Fruit fly (Drosophila melanogaster) S2 (cell line): ENCODE results near the gene CG8209.

Source experiments
- CG8478 ChIP-seq: fragments of >200 bp; optimal IDR thresholded peaks from 2 replicates; lab custom pipeline; 2018
- CTCF ChIP-seq, 2 experiments: fragments of >200 bp; optimal IDR thresholded peaks; 2 replicates each; lab custom pipeline; 2018

DNA sequence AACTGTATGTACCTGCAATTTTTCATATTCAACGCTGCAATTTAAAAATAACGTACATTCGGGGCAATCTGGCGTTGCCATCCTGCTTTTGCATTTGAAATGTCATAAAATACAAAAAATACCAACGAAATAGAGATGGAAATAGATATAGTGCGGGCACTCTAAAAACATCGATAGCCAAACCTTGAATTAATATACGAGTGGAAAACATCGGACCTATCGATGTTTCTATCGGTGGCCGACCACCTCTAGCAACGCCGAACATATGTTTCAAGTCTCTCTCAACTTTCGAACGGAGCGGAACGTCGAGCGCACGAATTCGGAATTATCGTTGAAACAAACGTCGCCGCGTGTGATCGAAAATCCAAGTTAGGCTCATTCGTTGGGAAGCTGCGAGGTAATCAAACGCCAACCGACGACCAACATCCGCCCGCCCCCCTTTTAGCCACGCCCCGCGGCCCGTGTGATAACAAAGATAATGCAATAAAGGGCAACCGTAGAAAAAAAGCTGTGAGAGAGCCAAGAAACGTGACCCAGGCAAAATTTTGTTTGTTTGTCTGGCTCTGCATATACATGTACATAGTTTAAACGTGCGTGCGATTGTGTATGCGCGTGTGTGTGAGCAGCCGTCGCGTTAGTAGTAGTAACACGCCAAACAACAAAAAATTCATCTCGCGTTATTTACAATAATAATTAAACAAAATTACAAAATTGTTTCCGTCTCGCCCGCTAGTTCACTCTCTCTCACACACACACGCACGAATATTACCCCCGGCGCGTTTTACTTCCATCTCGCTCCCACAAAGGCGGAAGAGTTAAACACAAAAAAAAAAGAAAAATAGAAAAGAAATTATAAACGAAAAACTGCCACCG lies 2.8 kb downstream of the CG8209 start, which contains the start of gene nmo:
- TF ChIP-seq CG8478 (lab: Kevin White, UChicago) (no peak), CTCF (optimal IDR thresholded peaks at IDR 0.05; lab: Kevin White, UChicago) (peak; percentile 31 to 61)
